Worm (Caenorhabditis elegans) whole organism, L2 larva: Measurements from ENCODE around the gene F11E6.10.

ENCODE experiments used
- aly-2 ChIP-seq: fragments of 150-350 bp; optimal IDR thresholded peaks from 2 replicates; lab custom pipeline; 2014; ENCODE audit warnings: missing biosample characterization, missing genetic modification characterization
- dmd-4 ChIP-seq: sonication (generic microtip); optimal IDR thresholded peaks from 2 replicates; lab custom pipeline; 2017; ENCODE audit warnings: missing biosample characterization, missing genetic modification characterization
- elt-3 ChIP-seq: sonication (generic microtip); optimal IDR thresholded peaks from 2 replicates; lab custom pipeline; 2017; ENCODE audit warnings: missing biosample characterization, missing genetic modification characterization
- fos-1 ChIP-seq: fragments of 150-350 bp; optimal IDR thresholded peaks from 2 replicates; lab custom pipeline; 2014; ENCODE audit warnings: missing biosample characterization, missing genetic modification characterization
- nhr-10 ChIP-seq: sonication (generic microtip); optimal IDR thresholded peaks from 2 replicates; lab custom pipeline; 2017; ENCODE audit warnings: missing biosample characterization, missing genetic modification characterization
- nhr-12 ChIP-seq: fragments of 150-350 bp; optimal IDR thresholded peaks from 2 replicates; lab custom pipeline; 2014; ENCODE audit warnings: missing biosample characterization, missing genetic modification characterization
- nhr-237 ChIP-seq: fragments of 150-350 bp; optimal IDR thresholded peaks from 2 replicates; lab custom pipeline; 2014; ENCODE audit warnings: missing biosample characterization, missing genetic modification characterization
- zag-1 ChIP-seq: fragments of 150-350 bp; optimal IDR thresholded peaks from 2 replicates; lab custom pipeline; 2014; ENCODE audit warnings: missing biosample characterization, missing genetic modification characterization

DNA sequence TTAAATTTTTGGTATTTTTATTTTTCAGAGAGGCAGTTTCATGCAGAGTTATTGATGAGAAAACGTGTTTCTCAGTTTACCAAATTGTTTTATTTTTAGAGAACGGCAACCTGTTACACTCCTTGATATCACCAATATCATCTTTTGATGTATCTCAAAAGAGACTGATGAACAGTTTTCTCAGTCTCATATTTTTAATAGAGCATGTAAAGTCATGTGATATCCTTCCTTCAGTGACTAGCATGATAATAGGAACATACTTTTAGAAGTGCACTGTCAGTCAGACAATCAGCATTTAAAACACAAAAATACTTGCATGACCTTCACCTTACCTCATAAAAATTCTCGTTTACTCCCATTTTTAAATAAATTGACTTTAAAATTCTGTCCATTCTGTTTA, 20.5 kb downstream of the F11E6.10 start, which contains the start of gene F11E6.11:
- TF ChIP-seq nhr-237 (tag; lab: Kevin White, UChicago) (no peak), nhr-12 (no peak), fos-1 (tag; lab: Kevin White, UChicago) (peak; percentile 6), aly-2 (tag; lab: Kevin White, UChicago) (no peak), dmd-4 (tag; lab: Kevin White, UChicago) (no peak), elt-3 (tag; lab: Kevin White, UChicago) (no peak), zag-1 (tag; lab: Kevin White, UChicago) (no peak), nhr-10 (tag; lab: Kevin White, UChicago) (no peak)
